Fruit fly (Drosophila melanogaster): ENCODE data around the gene CG12236.

Gene CG12236

DNA sequence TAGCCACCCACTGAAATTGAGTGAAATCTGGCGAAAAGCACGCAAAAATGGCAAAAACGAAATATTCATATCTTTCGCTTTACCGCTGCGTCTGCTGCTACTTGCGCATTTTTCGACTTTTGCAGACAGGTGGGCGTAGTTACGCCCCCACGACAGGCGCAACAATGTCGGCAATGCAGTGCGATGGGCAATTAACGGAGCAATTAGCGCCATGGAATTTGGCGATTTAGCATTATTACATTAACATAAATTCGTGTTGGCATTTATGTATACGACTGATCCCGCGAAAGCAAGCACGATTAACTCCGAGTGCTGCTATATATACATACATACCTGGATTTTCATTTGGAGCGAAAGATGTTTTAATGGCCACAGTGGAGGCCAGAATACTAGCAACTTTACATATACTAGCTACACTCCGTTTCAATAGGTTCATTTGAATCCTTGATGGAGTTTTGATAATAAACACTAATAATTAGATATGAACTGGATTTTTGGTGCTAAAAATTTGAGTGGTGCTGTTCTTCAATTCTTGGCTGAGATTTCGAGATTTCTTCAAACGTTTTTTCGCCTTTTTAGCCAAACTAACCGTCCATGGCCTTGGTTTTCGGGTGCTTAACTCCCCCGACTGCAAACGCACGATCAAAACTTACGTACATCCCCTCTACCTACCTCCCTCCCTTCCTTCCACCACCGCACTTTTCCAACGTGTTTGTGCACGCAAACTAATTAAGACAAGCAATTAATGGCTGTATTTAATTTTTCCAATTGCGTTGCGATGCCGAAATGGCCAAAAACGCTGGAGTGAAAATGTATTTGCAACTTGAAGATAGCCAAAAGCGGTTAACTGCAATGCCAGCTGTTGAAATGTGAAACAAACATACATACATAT lies 10.9 kb upstream of the CG12236 start (continued):
- 0 out of 2 replicates have a peak, but pooled peaks have one; percentile 17 for TF ChIP-seq CG5953 (GFP tag; IDR thresholded peaks at IDR 0.05)
- TF ChIP-seq gsb (GFP tag; IDR thresholded peaks at IDR 0.05): no peak
- TF ChIP-seq CG4424 (GFP tag; optimal IDR thresholded peaks at IDR 0.05): no peak
- TF ChIP-seq Ptx1 (GFP tag; IDR thresholded peaks at IDR 0.05): peak; percentile 33; the same call in 1 of the 2 replicates
- TF ChIP-seq CG32772 (GFP tag; IDR thresholded peaks at IDR 0.05): peak; percentile 27; the same call in 1 of the 2 replicates
- TF ChIP-seq CG3065 (GFP tag; optimal IDR thresholded peaks at IDR 0.05): no peak
- TF ChIP-seq repo (GFP tag; optimal IDR thresholded peaks at IDR 0.05): no peak
- TF ChIP-seq NK7.1 (GFP tag; optimal IDR thresholded peaks at IDR 0.05): no peak
- TF ChIP-seq CG12219 (GFP tag; optimal IDR thresholded peaks at IDR 0.05): no peak
- TF ChIP-seq CG7745 (tag; optimal IDR thresholded peaks at IDR 0.05): no peak
- no peak for TF ChIP-seq en (GFP tag; optimal IDR thresholded peaks at IDR 0.05)
- peak; percentile 26; the same call in 1 of the 3 replicates for TF ChIP-seq Aef1 (GFP tag; IDR thresholded peaks at IDR 0.05)
- no peak for TF ChIP-seq Abd-B (GFP tag; optimal IDR thresholded peaks at IDR 0.05)
- no peak for TF ChIP-seq CG1024 (GFP tag; IDR thresholded peaks at IDR 0.05)
- TF ChIP-seq CG31365 (tag; optimal IDR thresholded peaks at IDR 0.05): no peak
- TF ChIP-seq BtbVII (GFP tag; optimal IDR thresholded peaks at IDR 0.05): peak; percentile 6
- peak; percentile 40; the same call in 1 of the 3 replicates for TF ChIP-seq ase (GFP tag; IDR thresholded peaks at IDR 0.05)
- TF ChIP-seq NfI (GFP tag; optimal IDR thresholded peaks at IDR 0.05): peak; percentile 23
- peak; percentile 81 for TF ChIP-seq ci (GFP tag; IDR thresholded peaks at IDR 0.05)
- peak; percentile 16 for TF ChIP-seq bcd (GFP tag; optimal IDR thresholded peaks at IDR 0.05)
- TF ChIP-seq CG6683 (GFP tag; optimal IDR thresholded peaks at IDR 0.05): no peak
- TF ChIP-seq Sry-δ (GFP tag; optimal IDR thresholded peaks at IDR 0.05): no peak
- TF ChIP-seq HLH3B (GFP tag; IDR thresholded peaks at IDR 0.05): peak; percentile 51; the same call in 1 of the 2 replicates
- no peak for TF ChIP-seq br (optimal IDR thresholded peaks at IDR 0.05)
- no peak for TF ChIP-seq D19B (GFP tag; optimal IDR thresholded peaks at IDR 0.05)
- peak; percentile 25 for TF ChIP-seq CG10979 (tag; optimal IDR thresholded peaks at IDR 0.05)
- no peak for TF ChIP-seq CG11560 (tag; IDR thresholded peaks at IDR 0.05)
- TF ChIP-seq CG1832 (GFP tag; optimal IDR thresholded peaks at IDR 0.05): no peak
- peak; percentile 9 for TF ChIP-seq tap (tag; optimal IDR thresholded peaks at IDR 0.05)
- TF ChIP-seq Med (GFP tag): peak; percentile 85
- peak; percentile 39; the same call in 1 of the 2 replicates for TF ChIP-seq slbo (GFP tag; IDR thresholded peaks at IDR 0.05)
- TF ChIP-seq rib (GFP tag; IDR thresholded peaks at IDR 0.05): no peak
- TF ChIP-seq Hey (tag; optimal IDR thresholded peaks at IDR 0.05): no peak
- TF ChIP-seq CHES-1-like (GFP tag; optimal IDR thresholded peaks at IDR 0.05): no peak
- TF ChIP-seq CG10147 (GFP tag; optimal IDR thresholded peaks at IDR 0.05): no peak
- peak; percentile 28 for TF ChIP-seq CG2678 (tag; optimal IDR thresholded peaks at IDR 0.05)
- no peak for TF ChIP-seq Sox100B (GFP tag; optimal IDR thresholded peaks at IDR 0.05)
- TF ChIP-seq crp (GFP tag; optimal IDR thresholded peaks at IDR 0.05): no peak
- no peak for TF ChIP-seq CG6254 (GFP tag; optimal IDR thresholded peaks at IDR 0.05)
- TF ChIP-seq CG12659 (GFP tag; optimal IDR thresholded peaks at IDR 0.05): peak; percentile 14
- peak; percentile 34 for TF ChIP-seq az2 (GFP tag; optimal IDR thresholded peaks at IDR 0.05)
- TF ChIP-seq Usf (GFP tag; optimal IDR thresholded peaks at IDR 0.05): no peak
- TF ChIP-seq CG10321 (GFP tag; IDR thresholded peaks at IDR 0.05): peak; percentile 35; the same call in 1 of the 2 replicates
- no peak for TF ChIP-seq run (tag; optimal IDR thresholded peaks at IDR 0.05)
- 0 out of 2 replicates have a peak, but pooled peaks have one; percentile 33 for TF ChIP-seq CG14441 (GFP tag; IDR thresholded peaks at IDR 0.05)
- no peak for TF ChIP-seq CG3281 (GFP tag; optimal IDR thresholded peaks at IDR 0.05)
- peak; percentile 12 for TF ChIP-seq CG10267 (tag; optimal IDR thresholded peaks at IDR 0.05)
- TF ChIP-seq phol (tag; optimal IDR thresholded peaks at IDR 0.05): peak; percentile 34
- TF ChIP-seq CG1602 (GFP tag; optimal IDR thresholded peaks at IDR 0.05): peak; percentile 17

Measured in whole organism, embryonic.